Fruit fly (Drosophila melanogaster): ENCODE measurements around the gene RhoGAP5A.

- TF ChIP-seq Sin3A (optimal IDR thresholded peaks at IDR 0.05) (no peak), Myc (optimal IDR thresholded peaks at IDR 0.05) (no peak), h (optimal IDR thresholded peaks at IDR 0.05) (no peak), psq (optimal IDR thresholded peaks at IDR 0.05) (no peak), ttk (optimal IDR thresholded peaks at IDR 0.05) (no peak), insv (optimal IDR thresholded peaks at IDR 0.05) (no peak)
Observed at dm6 chrX:5616270-5616669, 2.3 kb downstream of the RhoGAP5A start, which contains the start of gene CG34434.
